Worm (Caenorhabditis elegans) whole organism, L4/young adult: Measurements from ENCODE around the gene capa-1.

ENCODE experiments used
- W03F9.2 ChIP-seq: fragments of 150-350 bp; optimal IDR thresholded peaks from 2 replicates; lab custom pipeline; 2014; ENCODE audit warnings: missing biosample characterization, missing genetic modification characterization
- him-1 ChIP-seq: sonication (generic microtip); optimal IDR thresholded peaks from 2 replicates; lab custom pipeline; 2016; ENCODE audit warnings: missing genotype, missing genetic modification reagents, missing genetic modification characterization, missing compliant biosample characterization

DNA sequence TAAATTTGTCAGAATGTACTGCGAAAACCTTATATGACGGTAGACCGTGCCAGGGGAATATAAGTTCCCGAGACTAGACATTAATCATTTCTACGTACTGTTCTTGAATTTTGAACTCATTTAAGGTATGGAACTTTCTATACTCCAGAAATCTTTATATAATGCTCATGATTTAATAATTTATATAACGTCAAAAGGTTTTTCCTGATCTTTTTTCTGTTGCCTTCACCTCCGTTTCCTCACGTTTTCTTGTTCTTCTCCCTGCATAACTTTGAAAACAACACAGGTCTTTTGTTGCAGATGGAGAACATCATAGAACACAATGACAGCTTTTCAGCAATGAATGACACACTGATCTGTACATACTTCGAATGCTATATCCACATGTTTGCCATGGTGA lies 11.6 kb downstream of the capa-1 start, which contains the start of gene egl-6:
- TF ChIP-seq him-1 (tag; lab: Kevin White, UChicago) (no peak), W03F9.2 (tag; lab: Kevin White, UChicago) (no peak)
